Fruit fly (Drosophila melanogaster) whole organism, pupa: ENCODE data around the gene CG32633.

Experiments
- CG10348 ChIP-seq: fragments of 200-800 bp; sonication (Bioruptor generic); IDR thresholded peaks from 2 replicates; pipeline ENCODE4 v1.3.6; 2022; ENCODE audit warnings: missing biosample characterization, missing genetic modification characterization
- CG12605 ChIP-seq: fragments of 200-800 bp; sonication (Bioruptor generic); IDR thresholded peaks from 2 replicates; pipeline ENCODE4 v1.3.6; 2022; ENCODE audit warnings: missing biosample characterization, missing genetic modification characterization
- CG13204 ChIP-seq: fragments of 200-800 bp; sonication (Bioruptor generic); optimal IDR thresholded peaks from 2 replicates; lab custom pipeline; 2018; ENCODE audit warnings: missing biosample characterization, mild to moderate bottlenecking, missing genetic modification characterization, moderate library complexity
- CG14655 ChIP-seq: fragments of 200-800 bp; sonication (Bioruptor generic); optimal IDR thresholded peaks from 3 replicates; lab custom pipeline; 2017; ENCODE audit warnings: mild to moderate bottlenecking, missing biosample characterization, missing genetic modification reagents, missing genetic modification characterization
- CG15710 ChIP-seq: fragments of 200-800 bp; sonication (Bioruptor generic); optimal IDR thresholded peaks from 2 replicates; lab custom pipeline; 2018; ENCODE audit warnings: missing biosample characterization, mild to moderate bottlenecking, missing genetic modification characterization, moderate library complexity
- CG17806 ChIP-seq: fragments of 200-800 bp; sonication (Bioruptor generic); optimal IDR thresholded peaks from 2 replicates; lab custom pipeline; 2018; ENCODE audit warnings: missing biosample characterization, mild to moderate bottlenecking, missing genetic modification characterization, moderate library complexity
- CG32121 ChIP-seq: fragments of 200-800 bp; sonication (Bioruptor generic); IDR thresholded peaks from 2 replicates; pipeline ENCODE4 v1.3.6; 2022; ENCODE audit warnings: missing biosample characterization, missing genetic modification characterization
- CG34367 ChIP-seq: fragments of 200-800 bp; sonication (Bioruptor generic); optimal IDR thresholded peaks from 2 replicates; lab custom pipeline; 2018; ENCODE audit warnings: missing biosample characterization, mild to moderate bottlenecking, missing genetic modification characterization
- CG4496 ChIP-seq: fragments of 200-800 bp; sonication (Bioruptor generic); IDR thresholded peaks from 3 replicates; pipeline ENCODE4 v1.3.6; 2022; ENCODE audit warnings: missing biosample characterization, missing genetic modification characterization
- CG8159 ChIP-seq: fragments of 200-800 bp; sonication (Bioruptor generic); optimal IDR thresholded peaks from 3 replicates; lab custom pipeline; 2018; ENCODE audit warnings: missing biosample characterization, mild to moderate bottlenecking, missing genetic modification characterization, moderate library complexity
- CG8301 ChIP-seq: fragments of 200-800 bp; sonication (Bioruptor generic); optimal IDR thresholded peaks from 2 replicates; lab custom pipeline; 2018; ENCODE audit warnings: missing biosample characterization, mild to moderate bottlenecking, missing genetic modification characterization
- CG9948 ChIP-seq: fragments of 200-800 bp; sonication (Bioruptor generic); optimal IDR thresholded peaks from 2 replicates; lab custom pipeline; 2018; ENCODE audit warnings: missing biosample characterization, mild to moderate bottlenecking, missing genetic modification characterization, moderate library complexity
- D1 ChIP-seq: fragments of 200-800 bp; sonication (Bioruptor generic); optimal IDR thresholded peaks from 2 replicates; lab custom pipeline; 2018; ENCODE audit warnings: missing biosample characterization, mild to moderate bottlenecking, missing genetic modification characterization, moderate library complexity
- EcR ChIP-seq: fragments of 200-800 bp; sonication (Bioruptor generic); optimal IDR thresholded peaks from 3 replicates; lab custom pipeline; 2019; ENCODE audit warnings: missing biosample characterization, missing genetic modification characterization, mild to moderate bottlenecking, moderate library complexity, missing genetic modification reagents
- Ets98B ChIP-seq: fragments of 200-800 bp; sonication (Bioruptor generic); IDR thresholded peaks from 2 replicates; pipeline ENCODE4 v1.3.6; 2022; ENCODE audit warnings: missing biosample characterization, missing genetic modification characterization
- Pif1A ChIP-seq: fragments of 200-800 bp; sonication (Bioruptor generic); optimal IDR thresholded peaks from 3 replicates; lab custom pipeline; 2016; ENCODE audit warnings: missing biosample characterization, missing genetic modification characterization
- Pif1B ChIP-seq: fragments of 200-800 bp; sonication (Bioruptor generic); optimal IDR thresholded peaks from 3 replicates; lab custom pipeline; 2016; ENCODE audit warnings: missing biosample characterization, missing genetic modification characterization
- Snoo ChIP-seq: fragments of 200-800 bp; sonication (Bioruptor generic); optimal IDR thresholded peaks from 3 replicates; lab custom pipeline; 2017; ENCODE audit warnings: missing biosample characterization, mild to moderate bottlenecking, missing genetic modification characterization, inconsistent platforms
- fd96Ca ChIP-seq: fragments of 200-800 bp; sonication (Bioruptor generic); IDR thresholded peaks from 3 replicates; pipeline ENCODE4 v1.3.6; 2022; ENCODE audit warnings: missing biosample characterization, missing genetic modification characterization
- gl ChIP-seq: fragments of 200-800 bp; sonication (Bioruptor generic); optimal IDR thresholded peaks from 2 replicates; lab custom pipeline; 2018; ENCODE audit warnings: missing biosample characterization, mild to moderate bottlenecking, missing genetic modification characterization
- rn ChIP-seq: fragments of 200-800 bp; sonication (Bioruptor generic); IDR thresholded peaks from 2 replicates; pipeline ENCODE4 v1.3.6; 2022; ENCODE audit warnings: missing biosample characterization, missing genetic modification characterization

Gene CG32633

DNA sequence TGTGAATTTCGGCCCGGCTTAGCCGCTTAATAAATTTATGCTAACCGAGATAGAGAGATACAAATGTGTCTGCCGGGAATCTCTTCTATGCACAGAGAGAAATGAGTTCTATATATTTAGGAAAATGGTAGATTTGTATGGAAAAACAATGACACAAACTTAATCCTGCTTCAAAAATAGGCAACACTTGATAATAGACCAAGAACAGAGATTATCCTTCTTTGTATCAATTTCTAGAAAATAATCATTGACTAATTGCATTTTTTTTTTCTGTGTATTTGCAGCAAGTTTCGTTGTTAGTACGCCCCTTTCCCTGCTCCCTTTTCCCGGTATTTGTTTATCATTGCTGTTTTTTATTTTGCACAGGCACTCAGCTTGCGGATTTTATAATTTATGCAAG lies 22.0 kb upstream of the CG32633 start:
- no peak for TF ChIP-seq CG12605 (GFP tag; lab: Robert Waterston, UW)
- peak; percentile 1 for TF ChIP-seq CG8159 (tag; lab: Kevin White, UChicago)
- peak; percentile 26 for TF ChIP-seq CG17806 (tag; lab: Kevin White, UChicago)
- no peak for TF ChIP-seq Ets98B (GFP tag; lab: Robert Waterston, UW)
- no peak for TF ChIP-seq CG32121 (GFP tag; lab: Robert Waterston, UW)
- peak; percentile 9 for TF ChIP-seq CG34367
- TF ChIP-seq CG14655: peak; percentile 25
- TF ChIP-seq CG9948 (tag; lab: Kevin White, UChicago): peak; percentile 24

DNA sequence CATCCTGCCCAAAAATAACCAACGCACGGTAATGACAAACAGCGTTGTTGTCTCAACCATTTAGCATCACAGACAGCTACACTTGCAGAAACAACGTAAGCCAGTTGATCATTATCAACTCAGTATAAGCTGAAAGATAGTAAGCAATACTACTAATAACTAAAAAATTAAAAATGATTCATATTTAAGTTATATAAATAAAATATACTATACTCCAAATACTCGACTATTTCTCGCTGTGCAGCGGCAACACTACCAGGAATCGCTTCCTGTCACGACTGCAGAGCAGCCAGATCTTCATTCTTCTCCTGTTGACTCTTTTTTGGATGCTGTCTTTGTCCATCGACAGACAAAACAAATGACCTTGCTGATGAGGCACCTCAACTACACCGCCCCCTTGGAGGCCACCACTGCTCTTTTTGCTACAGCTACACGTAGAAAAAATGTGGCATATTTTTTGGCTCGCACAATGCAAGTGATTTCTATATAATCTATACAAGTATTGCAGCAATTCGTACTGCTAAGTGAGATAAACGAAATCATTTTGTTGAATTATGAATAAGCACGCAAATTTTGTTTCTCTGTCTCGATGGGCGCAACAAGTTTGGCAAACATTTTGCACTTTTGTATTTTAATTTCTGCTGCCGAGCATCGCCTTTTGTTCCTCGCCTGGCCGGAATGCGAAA lies 20.4 kb upstream of the CG32633 start:
- TF ChIP-seq CG12605 (GFP tag; lab: Robert Waterston, UW) (no peak), CG9948 (tag; lab: Kevin White, UChicago) (peak; percentile 40), CG34367 (peak; percentile 19), CG4496 (GFP tag; lab: Robert Waterston, UW) (peak; percentile 47; the same call in 1 of the 3 replicates), Ets98B (GFP tag; lab: Robert Waterston, UW) (no peak), CG17806 (tag; lab: Kevin White, UChicago) (peak; percentile 29), CG10348 (no peak), fd96Ca (GFP tag; lab: Robert Waterston, UW) (no peak; the same call in 2 of the 3 replicates), EcR (GFP tag; lab: Kevin White, UChicago) (no peak), Snoo (tag; lab: Kevin White, UChicago) (peak; percentile 40), CG13204 (GFP tag; lab: Kevin White, UChicago) (no peak), CG8159 (tag; lab: Kevin White, UChicago) (peak; percentile 57), D1 (tag; lab: Kevin White, UChicago) (no peak), CG8301 (tag; lab: Kevin White, UChicago) (peak; percentile 3), Pif1B (GFP tag; lab: Kevin White, UChicago) (peak; percentile 39), Pif1A (peak; percentile 48), CG15710 (tag; lab: Kevin White, UChicago) (peak; percentile 37), rn (GFP tag; lab: Robert Waterston, UW) (no peak), gl (no peak), CG14655 (peak; percentile 28), CG32121 (GFP tag; lab: Robert Waterston, UW) (no peak)

DNA sequence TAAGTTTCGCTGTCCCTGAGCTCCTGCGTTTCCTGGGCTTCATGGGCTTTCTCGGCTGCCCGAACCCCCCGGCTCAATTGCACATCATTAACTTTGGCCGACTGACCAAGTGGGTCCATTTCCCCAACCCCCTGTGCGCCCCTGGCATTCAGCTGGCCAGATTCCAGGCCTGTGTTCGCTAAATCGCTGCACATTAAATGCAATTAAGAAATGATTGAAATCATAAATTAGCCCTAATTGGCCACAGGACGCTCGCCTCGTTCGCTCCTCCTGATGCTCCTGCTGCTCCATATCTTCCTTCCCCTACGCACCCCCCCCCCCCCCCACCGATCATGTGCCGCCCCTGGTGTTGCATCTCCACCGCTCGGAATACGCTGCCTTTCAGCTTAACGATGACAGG lies 19.4 kb upstream of the CG32633 start:
- no peak for TF ChIP-seq CG17806 (tag; lab: Kevin White, UChicago)
- TF ChIP-seq CG8301 (tag; lab: Kevin White, UChicago): no peak
- TF ChIP-seq CG12605 (GFP tag; lab: Robert Waterston, UW): no peak
- TF ChIP-seq D1 (tag; lab: Kevin White, UChicago): no peak
- no peak for TF ChIP-seq fd96Ca (GFP tag; lab: Robert Waterston, UW)
- no peak for TF ChIP-seq Ets98B (GFP tag; lab: Robert Waterston, UW)
- TF ChIP-seq CG32121 (GFP tag; lab: Robert Waterston, UW): no peak
- no peak for TF ChIP-seq CG10348

DNA sequence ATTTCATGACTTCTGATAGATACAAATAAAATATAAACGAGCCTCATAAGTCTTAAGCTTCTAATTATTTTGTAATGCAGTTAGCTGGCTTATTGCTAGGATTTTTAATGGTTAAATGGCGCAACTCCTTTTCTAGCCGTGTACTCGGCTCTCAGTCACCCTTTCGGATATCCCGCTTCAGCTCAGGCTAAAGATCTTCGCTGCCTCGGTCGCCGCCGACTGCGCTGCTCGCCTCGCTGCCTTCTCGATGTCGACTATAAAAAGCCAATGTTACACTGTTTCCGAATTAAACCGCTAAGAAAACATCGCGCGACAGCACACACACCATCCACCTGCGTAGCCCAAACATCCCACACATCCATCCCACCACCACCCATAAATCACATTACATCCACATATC lies 18.1 kb upstream of the CG32633 start, which contains the start of gene Cpr12A:
Gene Cpr12A (plus strand): TSS at position 301 of the 400 bp plus-strand sequence.
- no peak for TF ChIP-seq fd96Ca (GFP tag; lab: Robert Waterston, UW)
- peak; percentile 24 for TF ChIP-seq CG8159 (tag; lab: Kevin White, UChicago)
- TF ChIP-seq gl: no peak
- TF ChIP-seq CG17806 (tag; lab: Kevin White, UChicago): peak; percentile 10
- TF ChIP-seq CG15710 (tag; lab: Kevin White, UChicago): peak; percentile 39
- TF ChIP-seq CG32121 (GFP tag; lab: Robert Waterston, UW): no peak
- TF ChIP-seq D1 (tag; lab: Kevin White, UChicago): no peak
- peak; percentile 13 for TF ChIP-seq CG34367
- no peak for TF ChIP-seq Pif1A
- no peak for TF ChIP-seq CG12605 (GFP tag; lab: Robert Waterston, UW)
- no peak for TF ChIP-seq rn (GFP tag; lab: Robert Waterston, UW)
- peak; percentile 30 for TF ChIP-seq CG9948 (tag; lab: Kevin White, UChicago)
- no peak for TF ChIP-seq CG14655
- TF ChIP-seq CG10348: no peak
- no peak for TF ChIP-seq Pif1B (GFP tag; lab: Kevin White, UChicago)
- no peak for TF ChIP-seq EcR (GFP tag; lab: Kevin White, UChicago)
- no peak for TF ChIP-seq Ets98B (GFP tag; lab: Robert Waterston, UW)
- TF ChIP-seq CG13204 (GFP tag; lab: Kevin White, UChicago): no peak
- no peak for TF ChIP-seq CG4496 (GFP tag; lab: Robert Waterston, UW)
- no peak for TF ChIP-seq Snoo (tag; lab: Kevin White, UChicago)
- no peak for TF ChIP-seq CG8301 (tag; lab: Kevin White, UChicago)

DNA sequence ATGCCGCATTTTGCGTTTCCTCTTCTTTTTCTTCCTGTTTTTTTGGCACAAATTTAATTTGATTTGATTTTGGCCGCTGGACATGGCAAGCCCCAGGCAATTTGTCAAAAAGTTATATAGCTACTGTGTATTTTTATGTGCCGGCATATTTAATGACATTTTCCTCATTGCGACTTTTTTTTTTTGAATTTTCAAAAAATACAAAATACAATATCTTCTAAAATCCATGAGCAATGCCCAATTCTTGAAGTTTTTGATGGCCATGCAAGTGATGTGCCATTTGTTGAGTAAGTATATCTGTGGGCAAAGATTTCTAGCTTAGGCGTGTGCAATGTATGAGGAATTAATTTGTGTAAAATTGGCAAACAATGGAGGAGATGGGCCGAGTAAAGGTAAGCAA lies 5.8 kb upstream of the CG32633 start, which contains the start of gene CG11816:
Gene CG11816 (minus strand): TSS at position 101 of the 400 bp plus-strand sequence.
- no peak for TF ChIP-seq Snoo (tag; lab: Kevin White, UChicago)
- no peak for TF ChIP-seq CG4496 (GFP tag; lab: Robert Waterston, UW)
- no peak for TF ChIP-seq rn (GFP tag; lab: Robert Waterston, UW)
- no peak for TF ChIP-seq CG14655
- no peak for TF ChIP-seq CG32121 (GFP tag; lab: Robert Waterston, UW)

DNA sequence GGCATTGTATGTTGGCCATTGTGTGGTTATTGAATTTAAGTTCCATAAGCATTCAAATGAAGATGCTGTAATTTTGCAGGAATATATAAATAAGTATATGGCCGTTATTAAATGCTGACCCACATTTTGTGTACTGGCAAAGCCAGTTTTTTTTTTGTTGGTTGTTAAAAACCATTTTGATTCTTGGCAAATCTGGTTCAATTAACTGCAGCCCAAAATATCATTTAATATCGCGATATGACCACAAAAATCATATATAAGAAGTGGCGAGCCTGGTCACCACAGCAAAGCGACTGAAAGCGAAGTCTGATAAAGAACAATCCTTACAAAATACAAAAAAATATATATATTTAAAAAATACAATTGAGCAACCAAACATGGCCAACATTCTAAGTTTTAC lies 5.3 kb upstream of the CG32633 start, which contains the start of gene CG32631:
Gene CG32631 (plus strand): TSS at position 301 of the 400 bp plus-strand sequence.
- TF ChIP-seq CG8159 (tag; lab: Kevin White, UChicago): no peak
- no peak for TF ChIP-seq Ets98B (GFP tag; lab: Robert Waterston, UW)
- TF ChIP-seq CG13204 (GFP tag; lab: Kevin White, UChicago): no peak
- no peak for TF ChIP-seq fd96Ca (GFP tag; lab: Robert Waterston, UW)
- TF ChIP-seq CG17806 (tag; lab: Kevin White, UChicago): no peak
- no peak for TF ChIP-seq CG12605 (GFP tag; lab: Robert Waterston, UW)
- no peak for TF ChIP-seq CG10348
- TF ChIP-seq CG34367: no peak
- no peak for TF ChIP-seq Pif1A
- no peak for TF ChIP-seq EcR (GFP tag; lab: Kevin White, UChicago)
- no peak for TF ChIP-seq CG4496 (GFP tag; lab: Robert Waterston, UW)
- no peak for TF ChIP-seq CG32121 (GFP tag; lab: Robert Waterston, UW)
- no peak for TF ChIP-seq Snoo (tag; lab: Kevin White, UChicago)
- no peak for TF ChIP-seq rn (GFP tag; lab: Robert Waterston, UW)
- no peak for TF ChIP-seq CG8301 (tag; lab: Kevin White, UChicago)
- TF ChIP-seq, all 21 proteins: peak for 0
